Worm (Caenorhabditis elegans): Measurements from ENCODE around the gene F13H8.11.

The F13H8.11 gene

ce11 chrII:6248503-6248902 lies 11.3 kb downstream of the F13H8.11 start (continued):
- TF ChIP-seq ceh-40 (GFP tag; IDR thresholded peaks at IDR 0.05) (no peak), mes-4 (tag; optimal IDR thresholded peaks at IDR 0.05) (peak; percentile 69), T26A5.8 (tag; optimal IDR thresholded peaks at IDR 0.05) (no peak), bed-2 (GFP tag; IDR thresholded peaks at IDR 0.05) (0 out of 2 replicates have a peak, but pooled peaks have one; percentile 15), madf-6 (GFP tag; IDR thresholded peaks at IDR 0.05) (peak; percentile 55), nfya-1 (tag; optimal IDR thresholded peaks at IDR 0.05; ENCODE audit: borderline replicate concordance, insufficient read depth) (no peak), ztf-3 (GFP tag; optimal IDR thresholded peaks at IDR 0.05) (no peak), ztf-18 (tag; optimal IDR thresholded peaks at IDR 0.05) (peak; percentile 68), tbx-9 (tag; optimal IDR thresholded peaks at IDR 0.05; ENCODE audit: borderline replicate concordance) (no peak), D2030.7 (GFP tag; IDR thresholded peaks at IDR 0.05) (peak; percentile 41; the same call in 1 of the 2 replicates), ZK185.1 (tag; optimal IDR thresholded peaks at IDR 0.05; ENCODE audit: poor library complexity, severe bottlenecking) (peak; percentile 76), pbrm-1 (GFP tag; IDR thresholded peaks at IDR 0.05) (peak; percentile 16; the same call in 1 of the 2 replicates), ztf-28 (GFP tag; IDR thresholded peaks at IDR 0.05) (no peak), unc-62 (GFP tag; optimal IDR thresholded peaks at IDR 0.05) (no peak), mxl-1 (tag; optimal IDR thresholded peaks at IDR 0.05) (no peak), madf-3 (GFP tag; IDR thresholded peaks at IDR 0.05) (no peak), snpc-1.3 (tag; optimal IDR thresholded peaks at IDR 0.05; ENCODE audit: insufficient read depth) (no peak), B0019.2 (GFP tag; conservative IDR thresholded peaks at IDR 0.05) (peak; percentile 36; the same call in 1 of the 2 replicates), sea-2 (GFP tag; IDR thresholded peaks at IDR 0.05) (no peak), Y95B8A.8 (GFP tag; IDR thresholded peaks at IDR 0.05) (no peak), F49E8.2 (tag; optimal IDR thresholded peaks at IDR 0.05; ENCODE audit: insufficient read depth) (peak; percentile 82), dpl-1 (GFP tag; optimal IDR thresholded peaks at IDR 0.05) (no peak), K12H6.12 (tag; optimal IDR thresholded peaks at IDR 0.05) (no peak), him-1 (tag; optimal IDR thresholded peaks at IDR 0.05) (no peak), die-1 (tag; optimal IDR thresholded peaks at IDR 0.05) (peak; percentile 70), F52B5.7 (tag; optimal IDR thresholded peaks at IDR 0.05) (peak; percentile 17), ets-4 (GFP tag; optimal IDR thresholded peaks at IDR 0.05) (no peak), B0336.3 (GFP tag; IDR thresholded peaks at IDR 0.05) (0 out of 2 replicates have a peak, but pooled peaks have one; percentile 13), ceh-79 (tag; optimal IDR thresholded peaks at IDR 0.05) (no peak), F55B11.4 (tag; optimal IDR thresholded peaks at IDR 0.05; ENCODE audit: borderline replicate concordance, insufficient read depth) (no peak), ztf-6 (GFP tag; IDR thresholded peaks at IDR 0.05) (no peak), lsy-27 (tag; optimal IDR thresholded peaks at IDR 0.05; ENCODE audit: borderline replicate concordance, insufficient read depth) (no peak), nfya-2 (GFP tag; IDR thresholded peaks at IDR 0.05) (no peak), lsl-1 (GFP tag; optimal IDR thresholded peaks at IDR 0.05) (peak; percentile 43), C17E4.6 (GFP tag; IDR thresholded peaks at IDR 0.05) (no peak), athp-1 (tag; optimal IDR thresholded peaks at IDR 0.05) (peak; percentile 61), lin-40 (tag; optimal IDR thresholded peaks at IDR 0.05) (no peak)

- TF ChIP-seq hlh-26 (GFP tag; conservative IDR thresholded peaks at IDR 0.05): no peak
- TF ChIP-seq B0261.1 (tag; optimal IDR thresholded peaks at IDR 0.05): peak; percentile 0
Measured at ce11 chrII:6248029-6248428, 11.8 kb downstream of the F13H8.11 start.

All from whole organism, young adult.